Fruit fly (Drosophila melanogaster) whole organism: Measurements from ENCODE around the gene CG33722.

Source experiments
- Dll ChIP-seq: fragments of >200 bp; optimal IDR thresholded peaks from 2 replicates; lab custom pipeline; 2017
- EcR ChIP-seq, 2 experiments: fragments of >200 bp; optimal IDR thresholded peaks; 2 replicates each; lab custom pipeline; 2017; ENCODE audit warnings: missing biosample characterization in 2 of 2, missing genetic modification characterization in 2 of 2, missing genetic modification reagents in 2 of 2
- pan ChIP-seq: fragments of >200 bp; optimal IDR thresholded peaks from 2 replicates; lab custom pipeline; 2017
- psq ChIP-seq: fragments of >200 bp; optimal IDR thresholded peaks from 2 replicates; lab custom pipeline; 2017

DNA sequence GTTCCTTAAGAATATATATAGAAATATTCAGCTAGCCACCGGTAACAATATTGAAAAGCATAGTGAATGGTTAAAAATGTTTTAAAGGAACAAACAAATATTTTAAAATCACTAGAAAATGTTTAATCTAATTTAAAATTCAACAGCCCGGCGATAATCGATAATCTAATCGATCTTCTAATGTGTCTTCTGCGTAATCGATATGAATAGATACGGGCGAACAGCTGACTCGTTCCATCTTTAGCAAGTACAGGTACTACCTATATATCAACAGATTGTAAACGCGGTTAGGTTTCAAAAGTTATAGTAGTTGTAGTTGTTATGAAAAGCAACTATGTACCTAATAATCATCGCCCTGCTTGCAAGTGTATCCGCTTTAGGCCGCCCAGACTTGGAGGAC is 26.1 kb upstream of the CG33722 start, which contains the start of gene CG7800:
- TF ChIP-seq Dll (lab: Kevin White, UChicago): no peak
- TF ChIP-seq psq (lab: Kevin White, UChicago): no peak
- no peak for TF ChIP-seq pan (lab: Kevin White, UChicago)
- no peak for TF ChIP-seq EcR (GFP tag; optimal IDR thresholded peaks at IDR 0.05; lab: Kevin White, UChicago)
